Worm (Caenorhabditis elegans) whole organism, young adult: ENCODE data around the gene T10B5.3.

ENCODE experiments used
- F10E7.11 ChIP-seq: sonication (generic microtip); optimal IDR thresholded peaks from 2 replicates; lab custom pipeline; 2017; ENCODE audit warnings: mild to moderate bottlenecking, missing genetic modification characterization, moderate library complexity, missing compliant biosample characterization
- cebp-2 ChIP-seq: fragments of 200-800 bp; sonication (Bioruptor generic); IDR thresholded peaks from 2 replicates; pipeline ENCODE4 v1.3.6; 2022; ENCODE audit warnings: missing genetic modification characterization, missing compliant biosample characterization
- unc-62 ChIP-seq: fragments of 150-350 bp; optimal IDR thresholded peaks from 2 replicates; lab custom pipeline; 2014; ENCODE audit warnings: missing biosample characterization, missing genetic modification reagents, missing genetic modification characterization

DNA sequence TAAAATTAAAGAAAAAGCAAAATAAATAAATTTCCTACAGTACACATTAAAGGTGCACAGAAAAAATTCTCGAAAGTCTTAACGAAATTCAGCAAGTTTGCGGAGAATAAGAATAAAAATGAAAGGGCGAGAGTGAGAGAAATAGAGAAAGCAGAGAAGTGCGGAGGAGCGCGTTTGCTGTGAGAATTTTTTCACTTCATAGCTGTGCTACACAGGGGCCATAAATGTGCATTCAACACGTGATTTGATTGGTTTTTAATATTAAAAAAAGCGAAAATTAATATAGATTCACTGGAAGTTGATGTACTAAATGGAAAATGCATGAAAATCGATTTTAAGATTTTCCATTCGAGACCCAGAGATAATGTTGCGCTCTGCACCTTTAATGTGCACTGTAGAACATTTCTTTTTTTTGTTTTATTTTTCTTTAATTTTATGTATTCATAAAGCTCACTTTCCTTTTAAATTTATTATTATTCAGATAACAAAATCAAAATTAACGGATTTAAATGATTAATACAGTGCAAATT lies 48.5 kb upstream of the T10B5.3 start, which contains the start of gene Y32G9A.2:
- no peak for TF ChIP-seq cebp-2 (GFP tag; lab: Robert Waterston, UW)
- TF ChIP-seq unc-62 (GFP tag; lab: Kevin White, UChicago): no peak
- TF ChIP-seq F10E7.11 (tag; lab: Kevin White, UChicago): no peak
